Worm (Caenorhabditis elegans): ENCODE data around the gene top-2.
A peak's percentile ranks its signal among the peaks of the same experiment; 100 is the strongest.

top-2 gene

ce11 chrII:11874674-11875198 is at the start of gene top-2, which contains the start of gene npp-3:
TSS of gene top-2 (plus strand) at chrII:11875148.
TSS of gene npp-3 (minus strand) at chrII:11874788.
- no peak for TF ChIP-seq tra-4 (tag; optimal IDR thresholded peaks at IDR 0.05)
- no peak for TF ChIP-seq ceh-36 (tag; optimal IDR thresholded peaks at IDR 0.05)
- TF ChIP-seq hmg-4 (GFP tag; optimal IDR thresholded peaks at IDR 0.05) = peak; percentile 35
- no peak for TF ChIP-seq pes-1 (GFP tag; IDR thresholded peaks at IDR 0.05)
- TF ChIP-seq ceh-13 (GFP tag; optimal IDR thresholded peaks at IDR 0.05) = no peak
- TF ChIP-seq sea-1 (GFP tag; conservative IDR thresholded peaks at IDR 0.05) = no peak
- no peak for TF ChIP-seq hmbx-1 (tag; optimal IDR thresholded peaks at IDR 0.05)
- TF ChIP-seq aly-1 (tag; optimal IDR thresholded peaks at IDR 0.05) = no peak
- no peak for TF ChIP-seq B0310.2 (tag; optimal IDR thresholded peaks at IDR 0.05)
- no peak for TF ChIP-seq scrt-1 (GFP tag; IDR thresholded peaks at IDR 0.05)
- TF ChIP-seq ets-7 (tag; optimal IDR thresholded peaks at IDR 0.05) = no peak
- no peak for TF ChIP-seq ama-1 (optimal IDR thresholded peaks at IDR 0.05)
- TF ChIP-seq tbx-11 (GFP tag; IDR thresholded peaks at IDR 0.05) = no peak
- no peak for TF ChIP-seq tbx-37 (GFP tag; conservative IDR thresholded peaks at IDR 0.05)
- no peak for TF ChIP-seq hnd-1 (tag; optimal IDR thresholded peaks at IDR 0.05)
- no peak for TF ChIP-seq flt-1 (GFP tag; IDR thresholded peaks at IDR 0.05)
- TF ChIP-seq F13C5.2 (tag; optimal IDR thresholded peaks at IDR 0.05) = peak; percentile 73

ce11 chrII:11829920-11830319 is 45.0 kb upstream of the top-2 start, which contains the start of gene pes-5:
TSS of gene pes-5 (minus strand) at chrII:11830020.
- TF ChIP-seq aly-1 (tag; optimal IDR thresholded peaks at IDR 0.05) (no peak), tbx-11 (GFP tag; IDR thresholded peaks at IDR 0.05) (no peak), ama-1 (optimal IDR thresholded peaks at IDR 0.05) (no peak), hmbx-1 (tag; optimal IDR thresholded peaks at IDR 0.05) (no peak), hmg-4 (GFP tag; optimal IDR thresholded peaks at IDR 0.05) (no peak), scrt-1 (GFP tag; IDR thresholded peaks at IDR 0.05) (no peak), hnd-1 (tag; optimal IDR thresholded peaks at IDR 0.05) (no peak), flt-1 (GFP tag; IDR thresholded peaks at IDR 0.05) (no peak), F13C5.2 (tag; optimal IDR thresholded peaks at IDR 0.05) (no peak), ceh-13 (GFP tag; optimal IDR thresholded peaks at IDR 0.05) (no peak), B0310.2 (tag; optimal IDR thresholded peaks at IDR 0.05) (no peak), sea-1 (GFP tag; conservative IDR thresholded peaks at IDR 0.05) (no peak), tra-4 (tag; optimal IDR thresholded peaks at IDR 0.05) (no peak), tbx-37 (GFP tag; conservative IDR thresholded peaks at IDR 0.05) (no peak), ceh-36 (tag; optimal IDR thresholded peaks at IDR 0.05) (no peak), ets-7 (tag; optimal IDR thresholded peaks at IDR 0.05) (no peak), pes-1 (GFP tag; IDR thresholded peaks at IDR 0.05) (no peak)

- TF ChIP-seq B0310.2 (tag; optimal IDR thresholded peaks at IDR 0.05) (no peak), ceh-36 (tag; optimal IDR thresholded peaks at IDR 0.05) (no peak)
Measured at ce11 chrII:11830601-11831000, 44.3 kb upstream of the top-2 start.

DNA sequence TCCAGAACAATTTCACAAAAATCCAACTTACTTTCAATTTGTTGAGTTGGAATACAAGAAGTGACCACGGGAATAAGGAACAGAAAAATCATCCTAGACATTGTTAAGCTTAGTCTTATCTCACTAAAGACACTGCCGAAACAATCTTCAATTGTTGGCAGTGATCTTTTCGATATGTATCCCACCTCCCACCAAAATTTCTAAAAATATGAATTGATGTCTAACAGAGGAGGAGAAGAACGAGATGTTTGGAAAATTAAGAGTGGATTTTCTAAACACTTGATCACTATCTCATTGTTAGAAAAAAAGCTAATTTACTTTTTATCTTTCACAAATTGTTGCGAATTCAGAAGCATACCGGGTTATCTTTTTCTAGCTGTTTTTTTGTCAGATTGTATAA is 42.5 kb upstream of the top-2 start, which contains the start of gene clec-144:
Gene clec-144 (minus strand): TSS at position 101 of the 400 bp plus-strand sequence.
- TF ChIP-seq ets-7 (tag; optimal IDR thresholded peaks at IDR 0.05) = no peak
- no peak for TF ChIP-seq flt-1 (GFP tag; IDR thresholded peaks at IDR 0.05)
- no peak for TF ChIP-seq tra-4 (tag; optimal IDR thresholded peaks at IDR 0.05)
- TF ChIP-seq sea-1 (GFP tag; conservative IDR thresholded peaks at IDR 0.05) = no peak
- TF ChIP-seq ceh-36 (tag; optimal IDR thresholded peaks at IDR 0.05) = no peak
- TF ChIP-seq pes-1 (GFP tag; IDR thresholded peaks at IDR 0.05) = no peak
- no peak for TF ChIP-seq tbx-11 (GFP tag; IDR thresholded peaks at IDR 0.05)
- no peak for TF ChIP-seq F13C5.2 (tag; optimal IDR thresholded peaks at IDR 0.05)

DNA sequence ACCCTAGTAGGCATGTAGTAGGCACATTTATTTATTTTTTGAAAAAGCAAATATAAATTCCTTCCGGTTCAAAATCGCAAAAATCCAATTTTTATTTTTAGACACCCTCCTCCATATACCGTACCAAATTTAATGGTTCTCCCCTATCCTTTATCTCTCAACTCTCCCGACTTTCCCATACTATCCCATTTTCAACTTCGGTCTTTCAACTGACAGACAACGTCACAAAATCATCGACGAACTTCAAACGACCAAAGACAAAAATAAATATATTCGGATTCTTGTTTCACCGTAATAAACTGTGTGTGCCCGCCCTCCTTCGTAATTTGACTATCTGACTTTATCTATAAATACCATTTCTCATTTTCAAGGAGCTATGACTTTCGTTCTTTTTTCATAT is 39.7 kb upstream of the top-2 start, which contains the start of gene T27D12.6:
Gene T27D12.6 (plus strand): TSS at position 301 of the 400 bp plus-strand sequence.
- no peak for TF ChIP-seq ama-1 (optimal IDR thresholded peaks at IDR 0.05)
- no peak for TF ChIP-seq aly-1 (tag; optimal IDR thresholded peaks at IDR 0.05)
- TF ChIP-seq flt-1 (GFP tag; IDR thresholded peaks at IDR 0.05) = no peak
- no peak for TF ChIP-seq ceh-36 (tag; optimal IDR thresholded peaks at IDR 0.05)
- TF ChIP-seq hmg-4 (GFP tag; optimal IDR thresholded peaks at IDR 0.05) = no peak
- no peak for TF ChIP-seq ceh-13 (GFP tag; optimal IDR thresholded peaks at IDR 0.05)
- no peak for TF ChIP-seq F13C5.2 (tag; optimal IDR thresholded peaks at IDR 0.05)
- no peak for TF ChIP-seq tra-4 (tag; optimal IDR thresholded peaks at IDR 0.05)
- TF ChIP-seq pes-1 (GFP tag; IDR thresholded peaks at IDR 0.05) = no peak
- TF ChIP-seq sea-1 (GFP tag; conservative IDR thresholded peaks at IDR 0.05) = no peak
- no peak for TF ChIP-seq B0310.2 (tag; optimal IDR thresholded peaks at IDR 0.05)

- no peak for TF ChIP-seq hmbx-1 (tag; optimal IDR thresholded peaks at IDR 0.05)
Measured at ce11 chrII:11836554-11837218, 38.3 kb upstream of the top-2 start.

DNA sequence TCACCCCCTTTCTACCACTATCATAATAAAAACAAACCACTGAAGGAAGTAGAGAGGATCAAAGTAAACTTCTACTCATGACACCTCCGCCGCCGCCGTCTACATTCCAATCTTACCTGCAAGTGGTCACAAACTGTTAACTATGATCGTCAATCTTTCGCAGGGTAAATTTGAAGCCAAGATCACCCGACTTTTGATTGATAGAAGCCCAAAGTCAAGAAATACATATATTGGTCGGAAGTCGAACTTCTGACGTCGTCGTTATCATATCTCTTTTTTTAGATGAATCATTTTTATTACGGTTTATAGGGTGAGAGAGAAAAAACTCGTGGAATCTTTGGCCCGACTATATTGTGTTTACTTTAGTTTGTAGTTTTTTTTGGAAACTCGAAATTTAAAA is 36.6 kb upstream of the top-2 start:
- TF ChIP-seq hmbx-1 (tag; optimal IDR thresholded peaks at IDR 0.05) (no peak), tbx-11 (GFP tag; IDR thresholded peaks at IDR 0.05) (no peak), scrt-1 (GFP tag; IDR thresholded peaks at IDR 0.05) (no peak), aly-1 (tag; optimal IDR thresholded peaks at IDR 0.05) (no peak), ceh-36 (tag; optimal IDR thresholded peaks at IDR 0.05) (no peak), B0310.2 (tag; optimal IDR thresholded peaks at IDR 0.05) (no peak), ama-1 (optimal IDR thresholded peaks at IDR 0.05) (no peak), ets-7 (tag; optimal IDR thresholded peaks at IDR 0.05) (no peak), hnd-1 (tag; optimal IDR thresholded peaks at IDR 0.05) (no peak), pes-1 (GFP tag; IDR thresholded peaks at IDR 0.05) (no peak), sea-1 (GFP tag; conservative IDR thresholded peaks at IDR 0.05) (no peak), flt-1 (GFP tag; IDR thresholded peaks at IDR 0.05) (no peak), ceh-13 (GFP tag; optimal IDR thresholded peaks at IDR 0.05) (no peak), hmg-4 (GFP tag; optimal IDR thresholded peaks at IDR 0.05) (no peak), F13C5.2 (tag; optimal IDR thresholded peaks at IDR 0.05) (no peak)
